Fruit fly (Drosophila melanogaster): ENCODE results near the gene Proc.

Proc gene

DNA sequence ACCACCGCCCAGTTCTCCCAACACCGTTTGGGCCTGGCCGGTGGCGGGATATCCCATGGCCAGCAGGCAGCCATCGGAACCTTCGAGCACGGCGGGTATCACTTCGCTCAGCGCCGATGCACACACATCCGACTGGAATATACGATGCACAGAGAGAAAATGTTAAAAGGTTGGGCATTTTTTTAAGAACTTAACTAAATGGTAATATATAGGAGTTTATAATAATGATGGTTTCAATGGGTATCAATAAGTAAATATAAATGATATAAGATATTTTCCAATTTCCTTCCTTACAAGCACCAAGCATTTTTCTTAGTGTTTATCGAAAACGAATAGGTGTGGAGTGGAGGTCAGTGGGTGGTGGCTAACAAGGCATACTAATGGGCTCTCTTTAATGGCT lies 19.6 kb downstream of the Proc start (continued):
- no peak for TF ChIP-seq Pdp1 (GFP tag; optimal IDR thresholded peaks at IDR 0.05)
- TF ChIP-seq CG7357 (GFP tag; IDR thresholded peaks at IDR 0.05), result no peak
- no peak for TF ChIP-seq pita (GFP tag; optimal IDR thresholded peaks at IDR 0.05)
- no peak for TF ChIP-seq CG3847 (GFP tag; IDR thresholded peaks at IDR 0.05)
- TF ChIP-seq lab (GFP tag; optimal IDR thresholded peaks at IDR 0.05), result peak; percentile 59
- TF ChIP-seq stc (GFP tag; IDR thresholded peaks at IDR 0.05), result peak; percentile 28; the same call in 1 of the 2 replicates
- TF ChIP-seq org-1 (GFP tag; optimal IDR thresholded peaks at IDR 0.05), result peak; percentile 12
- TF ChIP-seq vvl (GFP tag; IDR thresholded peaks at IDR 0.05), result peak; percentile 32; the same call in 1 of the 2 replicates
- TF ChIP-seq CG2712 (tag; optimal IDR thresholded peaks at IDR 0.05), result peak; percentile 60
- TF ChIP-seq sens (GFP tag), result peak; percentile 79
- peak; percentile 51; the same call in 2 of the 3 replicates for TF ChIP-seq dysf (GFP tag; IDR thresholded peaks at IDR 0.05)
- TF ChIP-seq CG43689 (GFP tag; IDR thresholded peaks at IDR 0.05), result 0 out of 2 replicates have a peak, but pooled peaks have one; percentile 23
- TF ChIP-seq Ets65A (GFP tag), result no peak
- TF ChIP-seq CG8765 (GFP tag; IDR thresholded peaks at IDR 0.05), result no peak
- no peak for TF ChIP-seq oc (tag; optimal IDR thresholded peaks at IDR 0.05)
- peak; percentile 1 for TF ChIP-seq CG1602 (GFP tag; optimal IDR thresholded peaks at IDR 0.05)
- TF ChIP-seq H2.0 (GFP tag; IDR thresholded peaks at IDR 0.05), result 0 out of 2 replicates have a peak, but pooled peaks have one; percentile 20
- peak; percentile 46 for TF ChIP-seq grau (tag; optimal IDR thresholded peaks at IDR 0.05)
- 0 out of 3 replicates have a peak, but pooled peaks have one; percentile 20 for TF ChIP-seq Optix (GFP tag; IDR thresholded peaks at IDR 0.05)
- TF ChIP-seq lmd (GFP tag; IDR thresholded peaks at IDR 0.05), result peak; percentile 40
- peak; percentile 13 for TF ChIP-seq lilli (GFP tag; optimal IDR thresholded peaks at IDR 0.05)
- TF ChIP-seq usp (GFP tag; optimal IDR thresholded peaks at IDR 0.05), result no peak
- no peak for TF ChIP-seq hbn (GFP tag; IDR thresholded peaks at IDR 0.05; ENCODE audit: partially characterized antibody)
- TF ChIP-seq trem (tag; optimal IDR thresholded peaks at IDR 0.05), result peak; percentile 10
- peak; percentile 28 for TF ChIP-seq D19A (tag; optimal IDR thresholded peaks at IDR 0.05)
- peak; percentile 52 for TF ChIP-seq Hmr (GFP tag; optimal IDR thresholded peaks at IDR 0.05)
- TF ChIP-seq CG11093 (GFP tag; IDR thresholded peaks at IDR 0.05), result no peak
- TF ChIP-seq sens-2 (GFP tag; IDR thresholded peaks at IDR 0.05), result no peak
- TF ChIP-seq CG15269 (tag; optimal IDR thresholded peaks at IDR 0.05), result peak; percentile 35
- no peak for TF ChIP-seq NC2β (GFP tag; optimal IDR thresholded peaks at IDR 0.05)
- TF ChIP-seq CG2889 (GFP tag; IDR thresholded peaks at IDR 0.05), result no peak
- no peak for TF ChIP-seq twi (tag; optimal IDR thresholded peaks at IDR 0.05)
- no peak for TF ChIP-seq Bteb2 (GFP tag; optimal IDR thresholded peaks at IDR 0.05)
- no peak for TF ChIP-seq cg (GFP tag; optimal IDR thresholded peaks at IDR 0.05)
- no peak for TF ChIP-seq CG12219 (GFP tag; optimal IDR thresholded peaks at IDR 0.05)
- no peak for TF ChIP-seq Opbp (GFP tag; IDR thresholded peaks at IDR 0.05; ENCODE audit: partially characterized antibody)
- TF ChIP-seq gt (GFP tag; IDR thresholded peaks at IDR 0.05), result no peak
- TF ChIP-seq E2f2 (GFP tag; IDR thresholded peaks at IDR 0.05), result peak; percentile 14; the same call in 1 of the 2 replicates
- peak; percentile 50 for TF ChIP-seq tgo (GFP tag; IDR thresholded peaks at IDR 0.05)
- no peak for TF ChIP-seq Vsx1 (GFP tag; optimal IDR thresholded peaks at IDR 0.05)
- peak; percentile 23 for TF ChIP-seq Deaf1 (tag; optimal IDR thresholded peaks at IDR 0.05)
- peak; percentile 44 for TF ChIP-seq Med (GFP tag)
- TF ChIP-seq CG15479 (GFP tag; optimal IDR thresholded peaks at IDR 0.05), result no peak
- TF ChIP-seq chif (GFP tag; optimal IDR thresholded peaks at IDR 0.05), result peak in 1 of 2 experiments; percentile 1
- TF ChIP-seq Asciz (GFP tag; optimal IDR thresholded peaks at IDR 0.05), result peak; percentile 4
- no peak for TF ChIP-seq BtbVII (GFP tag; optimal IDR thresholded peaks at IDR 0.05)
- TF ChIP-seq CkIIα-i1 (GFP tag; IDR thresholded peaks at IDR 0.05), result no peak
- TF ChIP-seq TFAM (GFP tag; optimal IDR thresholded peaks at IDR 0.05), result no peak
- TF ChIP-seq Fer1 (GFP tag; optimal IDR thresholded peaks at IDR 0.05), result peak; percentile 53
- TF ChIP-seq pho (GFP tag; optimal IDR thresholded peaks at IDR 0.05), result no peak
- TF ChIP-seq kay (GFP tag; optimal IDR thresholded peaks at IDR 0.05), result no peak
- TF ChIP-seq Antp (GFP tag; optimal IDR thresholded peaks at IDR 0.05), result no peak

All from whole organism, embryonic.